Worm (Caenorhabditis elegans) whole organism, midembryonic: Measurements from ENCODE around the gene gsp-2.

ENCODE experiments used
- T22C8.4 ChIP-seq: fragments of 200-800 bp; sonication (Bioruptor generic); IDR thresholded peaks from 2 replicates; pipeline ENCODE4 v1.3.6; 2022; ENCODE audit warnings: missing genetic modification characterization, missing compliant biosample characterization
- cog-1 ChIP-seq: sonication (generic microtip); optimal IDR thresholded peaks from 2 replicates; lab custom pipeline; 2016; ENCODE audit warnings: missing genetic modification characterization, missing compliant biosample characterization
- flt-1 ChIP-seq: fragments of 200-800 bp; sonication (Bioruptor generic); IDR thresholded peaks from 2 replicates; pipeline ENCODE4 v1.3.6; 2022; ENCODE audit warnings: missing genetic modification characterization, missing compliant biosample characterization
- klf-2 ChIP-seq: fragments of 200-800 bp; sonication (Bioruptor generic); conservative IDR thresholded peaks from 2 replicates; pipeline ENCODE4 v1.3.6; 2022; ENCODE audit warnings: missing genetic modification reagents, missing genetic modification characterization, missing compliant biosample characterization
- med-1 ChIP-seq: sonication (generic microtip); optimal IDR thresholded peaks from 2 replicates; lab custom pipeline; 2017; ENCODE audit warnings: missing genetic modification characterization, mild to moderate bottlenecking, missing compliant biosample characterization, antibody characterized with exemption, missing genetic modification reagents; ENCODE audit not compliant: insufficient read depth
- ref-1 ChIP-seq: fragments of 200-800 bp; sonication (Bioruptor generic); conservative IDR thresholded peaks from 2 replicates; pipeline ENCODE4 v1.3.6; 2022; ENCODE audit warnings: missing genetic modification reagents, missing genetic modification characterization, missing compliant biosample characterization
- tab-1 ChIP-seq: fragments of 200-800 bp; sonication (Bioruptor generic); IDR thresholded peaks from 2 replicates; pipeline ENCODE4 v1.3.6; 2022; ENCODE audit warnings: missing genetic modification characterization, missing compliant biosample characterization
- ztf-23 ChIP-seq: fragments of 200-800 bp; sonication (Bioruptor generic); IDR thresholded peaks from 2 replicates; pipeline ENCODE4 v1.3.6; 2022; ENCODE audit warnings: missing genetic modification reagents, missing genetic modification characterization, missing compliant biosample characterization
- ztf-29 ChIP-seq: fragments of 200-800 bp; sonication (Bioruptor generic); IDR thresholded peaks from 2 replicates; pipeline ENCODE4 v1.3.6; 2022; ENCODE audit warnings: missing genetic modification reagents, missing genetic modification characterization, missing compliant biosample characterization

The gsp-2 gene

DNA sequence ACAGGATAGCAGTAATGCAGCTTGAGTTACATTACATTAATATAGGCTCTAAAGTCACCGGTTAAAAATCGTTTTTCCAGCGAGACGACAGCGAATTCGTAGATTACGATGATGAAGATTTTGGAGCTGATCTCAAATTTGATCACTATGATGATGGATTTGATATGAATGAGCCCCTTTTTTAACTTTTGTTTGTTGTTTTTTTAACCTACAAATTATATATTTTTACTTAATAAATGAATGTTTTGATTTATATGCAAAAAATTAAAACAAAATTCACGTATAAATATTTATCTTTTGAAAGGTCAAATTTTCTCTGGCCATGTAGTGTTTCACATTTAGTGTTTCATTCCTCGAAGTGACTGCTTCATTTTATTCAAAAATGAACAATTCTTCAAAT, 7.0 kb downstream of the gsp-2 start, which contains the start of gene F08F8.6:
TSS of gene F08F8.6 (plus strand) at position 301 of the 400 bp plus-strand sequence.
- no peak for TF ChIP-seq ztf-23
- TF ChIP-seq ref-1 (GFP tag; lab: Robert Waterston, UW): no peak
- TF ChIP-seq tab-1: no peak
- no peak for TF ChIP-seq med-1 (GFP tag; lab: Kevin White, UChicago)
- no peak for TF ChIP-seq ztf-29 (GFP tag; lab: Robert Waterston, UW)
- TF ChIP-seq cog-1: no peak
- TF ChIP-seq klf-2: no peak
- TF ChIP-seq flt-1: no peak
- TF ChIP-seq T22C8.4: no peak

DNA sequence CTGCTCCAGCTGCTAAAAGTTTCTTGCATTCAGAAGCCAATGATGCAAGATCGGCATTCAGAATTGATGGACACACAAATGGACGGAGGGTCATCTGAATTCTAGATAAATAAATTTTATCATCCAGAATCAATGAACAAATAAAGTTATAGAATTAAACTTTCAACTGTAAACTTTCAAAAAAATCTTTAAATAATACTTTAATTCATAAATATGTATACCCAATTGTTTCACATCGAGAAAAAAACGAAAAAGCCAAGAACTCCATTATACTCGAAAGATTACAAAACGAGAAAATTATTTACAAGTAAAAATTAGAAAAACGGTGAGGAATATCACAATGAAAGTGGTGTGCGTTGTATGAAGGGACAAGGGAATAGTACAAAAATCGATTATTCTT, 10.7 kb downstream of the gsp-2 start, which contains the start of gene F08F8.7:
TSS of gene F08F8.7 (minus strand) at position 101 of the 400 bp plus-strand sequence.
- TF ChIP-seq T22C8.4 (no peak), ztf-29 (GFP tag; lab: Robert Waterston, UW) (no peak), tab-1 (no peak), ref-1 (GFP tag; lab: Robert Waterston, UW) (no peak), klf-2 (no peak), med-1 (GFP tag; lab: Kevin White, UChicago) (no peak), flt-1 (no peak), cog-1 (no peak), ztf-23 (no peak)

DNA sequence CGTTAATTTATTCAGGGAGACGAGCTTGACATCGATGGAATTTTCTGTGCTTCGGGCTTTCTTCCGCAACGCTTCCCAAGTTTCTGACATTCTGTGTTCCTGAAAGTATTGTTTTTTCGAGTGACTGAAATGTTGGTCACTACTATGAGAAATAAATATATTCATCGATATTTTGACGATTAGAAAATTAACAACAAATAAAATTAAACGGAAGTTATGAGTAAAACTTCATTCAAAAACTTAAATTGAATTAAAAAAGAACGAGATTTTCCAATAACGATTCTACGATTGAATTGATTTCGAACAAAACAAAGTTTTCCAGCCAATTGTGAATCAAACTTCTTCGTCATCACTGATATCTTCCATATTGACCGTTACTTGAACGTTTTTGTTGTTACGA, 12.7 kb downstream of the gsp-2 start, which contains the start of gene gos-28:
TSS of gene gos-28 (minus strand) at position 101 of the 400 bp plus-strand sequence.
- no peak for TF ChIP-seq T22C8.4
- TF ChIP-seq med-1 (GFP tag; lab: Kevin White, UChicago): no peak
- TF ChIP-seq klf-2: no peak
- TF ChIP-seq ref-1 (GFP tag; lab: Robert Waterston, UW): no peak
- TF ChIP-seq ztf-29 (GFP tag; lab: Robert Waterston, UW): no peak
- TF ChIP-seq flt-1: no peak
- TF ChIP-seq cog-1: no peak
- no peak for TF ChIP-seq ztf-23
- no peak for TF ChIP-seq tab-1

DNA sequence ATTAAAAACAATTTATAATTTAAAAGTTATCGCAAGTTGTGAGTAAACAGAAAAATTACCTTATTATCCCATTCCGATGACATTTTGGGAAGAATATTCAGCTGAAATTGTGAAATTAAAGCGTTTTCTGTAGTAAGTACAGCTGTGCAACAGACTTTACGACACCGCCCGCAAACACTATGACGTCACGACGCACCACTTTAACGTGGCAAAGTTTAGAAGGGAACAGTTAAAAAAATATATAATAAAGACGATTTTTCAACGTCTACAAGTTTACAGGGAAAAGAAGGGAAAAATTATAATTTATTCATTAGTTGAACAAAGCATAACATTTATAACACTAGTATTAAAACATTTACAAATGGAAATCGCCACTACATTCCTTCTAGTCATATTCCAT, 17.5 kb downstream of the gsp-2 start, which contains the start of gene F08F8.9:
TSS of gene F08F8.9 (minus strand) at position 101 of the 400 bp plus-strand sequence.
- TF ChIP-seq med-1 (GFP tag; lab: Kevin White, UChicago): no peak
- TF ChIP-seq ztf-29 (GFP tag; lab: Robert Waterston, UW): no peak
- TF ChIP-seq ref-1 (GFP tag; lab: Robert Waterston, UW): no peak
- no peak for TF ChIP-seq tab-1
- no peak for TF ChIP-seq flt-1
- no peak for TF ChIP-seq cog-1
- TF ChIP-seq klf-2: no peak
- TF ChIP-seq T22C8.4: no peak
- no peak for TF ChIP-seq ztf-23

DNA sequence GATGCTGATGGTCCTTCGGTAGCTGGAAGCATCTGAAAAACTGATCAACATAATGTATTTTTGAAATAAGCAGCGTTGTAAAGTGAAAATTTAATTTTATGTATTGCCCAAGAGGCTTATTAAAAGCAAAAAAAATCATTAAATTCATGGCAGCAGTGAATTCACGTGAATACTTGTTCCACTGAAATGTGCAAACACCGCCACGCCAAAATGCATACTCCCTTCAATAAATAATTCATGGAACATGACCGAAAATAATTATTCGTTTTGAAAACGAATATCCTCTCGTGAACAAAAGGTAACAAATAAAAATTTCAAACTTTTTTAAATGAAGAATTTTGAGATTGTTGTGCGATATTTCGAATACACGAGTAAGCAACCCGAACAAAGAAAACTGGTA, 21.0 kb downstream of the gsp-2 start, which contains the start of gene F08F8.10:
TSS of gene F08F8.10 (minus strand) at position 38 of the 400 bp plus-strand sequence.
- TF ChIP-seq ref-1 (GFP tag; lab: Robert Waterston, UW) (no peak), tab-1 (no peak), med-1 (GFP tag; lab: Kevin White, UChicago) (no peak), cog-1 (peak; percentile 19), ztf-23 (peak; percentile 17; the same call in 1 of the 2 replicates), ztf-29 (GFP tag; lab: Robert Waterston, UW) (no peak), T22C8.4 (no peak)

DNA sequence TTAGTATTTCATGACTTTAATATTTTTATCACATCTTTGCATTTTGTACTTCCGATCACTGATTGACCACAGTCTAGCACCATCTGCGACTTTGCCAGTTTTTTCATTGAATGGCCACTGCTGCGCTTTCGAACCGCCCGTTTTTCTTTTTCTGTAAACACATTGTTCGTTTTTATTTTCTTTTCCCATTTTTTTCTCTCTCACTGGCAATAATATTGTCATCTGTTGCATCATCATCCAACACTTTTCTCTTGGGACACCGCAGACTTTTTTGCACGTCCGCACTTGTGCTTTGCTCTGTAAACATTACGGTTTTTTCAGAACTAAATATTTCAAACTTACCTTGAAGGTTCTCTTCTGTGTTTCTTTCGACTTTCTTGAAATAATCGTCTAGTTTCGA, 22.2 kb downstream of the gsp-2 start:
- TF ChIP-seq T22C8.4 (no peak), ztf-23 (no peak), klf-2 (no peak), ref-1 (GFP tag; lab: Robert Waterston, UW) (no peak), cog-1 (no peak), ztf-29 (GFP tag; lab: Robert Waterston, UW) (no peak), med-1 (GFP tag; lab: Kevin White, UChicago) (no peak), flt-1 (no peak), tab-1 (no peak)

DNA sequence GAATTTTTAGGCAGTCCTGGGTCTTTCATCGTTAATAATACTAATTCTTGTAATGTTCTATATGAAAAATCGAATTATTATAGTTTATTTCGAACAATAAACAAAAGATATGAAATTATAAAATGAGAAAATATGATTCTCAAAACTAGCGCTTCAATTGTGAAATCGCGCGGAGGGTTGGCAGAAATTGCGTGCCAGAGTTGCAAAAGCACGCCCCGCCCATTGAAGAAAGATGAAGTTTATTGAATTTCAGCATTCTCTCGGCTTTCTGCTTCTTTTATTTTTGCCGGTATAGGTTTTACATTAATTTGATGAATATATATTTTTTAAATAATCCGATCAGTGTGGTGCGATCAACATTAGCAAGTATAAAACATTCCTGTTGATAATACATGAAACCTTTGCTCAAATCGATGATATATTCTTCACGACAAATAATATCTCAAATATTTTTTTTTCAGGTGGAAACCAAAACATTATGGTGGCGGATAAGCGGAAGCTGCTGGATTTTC, 22.7 kb downstream of the gsp-2 start, which contains the start of the genes eco-1 and hmgr-1:
TSS of gene eco-1 (minus strand) at position 59 of the 512 bp plus-strand sequence.
TSS of gene hmgr-1 (plus strand) at position 462 of the 512 bp plus-strand sequence.
- TF ChIP-seq ztf-23 (0 out of 2 replicates have a peak, but pooled peaks have one; percentile 27), cog-1 (no peak)

DNA sequence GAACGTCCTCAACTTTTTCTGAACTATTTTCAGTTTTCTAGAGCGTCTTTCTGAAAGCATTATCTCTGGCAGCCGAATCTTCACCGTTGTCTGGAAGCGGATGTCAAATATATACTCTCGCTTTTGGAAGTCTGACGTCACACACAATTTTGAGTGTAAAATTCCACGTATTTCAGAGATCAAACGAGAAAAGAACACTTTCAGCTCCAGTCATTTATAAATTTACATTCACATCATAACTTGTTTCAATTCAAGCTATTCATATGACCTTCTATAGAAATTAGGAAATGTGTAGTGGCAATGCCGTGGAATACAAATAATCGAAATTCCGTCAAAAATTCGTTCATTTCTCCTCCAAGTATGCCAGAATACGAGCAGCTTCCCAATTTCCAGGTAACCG, 29.2 kb downstream of the gsp-2 start, which contains the start of gene F08F8.11:
TSS of gene F08F8.11 (plus strand) at position 301 of the 400 bp plus-strand sequence.
- TF ChIP-seq ref-1 (GFP tag; lab: Robert Waterston, UW): no peak

DNA sequence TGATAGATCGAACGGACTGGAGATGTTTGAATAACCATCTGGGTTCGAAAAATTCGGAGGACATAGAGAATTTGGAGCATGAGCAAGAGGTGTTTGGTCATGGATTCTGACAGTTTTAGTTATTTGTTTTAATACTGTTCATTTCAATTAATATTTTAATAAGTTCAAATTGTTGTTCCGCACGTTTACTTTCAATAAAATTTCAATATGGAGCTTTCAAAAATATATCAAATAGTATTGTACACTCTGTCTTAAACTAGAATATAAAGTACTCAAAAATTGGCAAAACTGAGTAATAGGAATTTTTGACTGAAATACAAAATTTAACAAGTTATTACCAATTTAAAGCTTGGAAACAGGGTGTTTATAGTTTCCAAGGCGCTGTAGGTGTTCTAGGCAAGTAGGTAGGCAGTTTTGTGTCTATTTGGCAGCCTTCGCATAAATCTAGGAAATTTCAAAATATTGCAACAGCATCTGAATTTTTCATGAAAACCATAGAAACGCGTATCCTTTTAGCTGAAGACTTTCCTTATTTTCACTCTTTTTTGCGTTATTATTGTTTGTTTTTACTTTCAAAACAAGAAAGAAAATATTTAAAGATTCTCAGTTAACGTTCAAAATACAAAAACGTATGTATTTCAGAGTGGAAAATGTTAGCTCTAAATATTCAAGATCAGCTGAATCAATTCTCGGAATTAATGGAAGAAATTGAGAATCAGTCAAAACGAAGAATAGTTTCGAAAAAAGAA, 30.8 kb downstream of the gsp-2 start, which contains the start of the genes T20B12.5 and T20B12.4:
TSS of gene T20B12.5 (minus strand) at position 101 of the 749 bp plus-strand sequence.
TSS of gene T20B12.4 (plus strand) at position 699 of the 749 bp plus-strand sequence.
- no peak for TF ChIP-seq klf-2

DNA sequence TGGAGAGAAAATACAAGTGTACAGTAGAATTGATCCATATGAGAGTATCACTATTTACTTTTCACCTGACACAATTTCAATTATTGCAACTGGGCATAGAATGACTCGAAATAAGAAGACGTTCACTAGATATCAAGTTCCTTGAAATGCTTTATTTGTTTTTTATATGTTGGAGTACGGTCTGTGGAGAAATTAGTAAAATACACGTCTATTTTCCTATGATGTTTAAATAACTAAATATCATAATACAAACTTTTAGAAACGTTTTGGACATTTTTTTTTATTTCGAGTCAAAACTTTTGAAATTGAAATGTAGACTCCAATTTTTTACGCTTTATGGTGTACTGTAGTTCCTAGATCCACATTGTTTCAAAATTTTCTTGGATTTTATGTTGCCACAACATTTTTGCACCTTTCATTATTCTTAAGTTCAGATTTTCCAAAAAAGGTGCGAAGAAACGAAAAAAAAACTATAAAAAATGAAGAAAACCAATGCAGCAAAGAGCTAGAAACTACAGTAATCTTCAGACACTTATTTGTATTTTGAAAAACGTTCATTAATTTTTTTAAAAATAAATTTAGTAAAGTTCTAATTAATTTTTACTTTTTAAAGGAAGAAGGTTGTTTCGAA, 33.1 kb downstream of the gsp-2 start:
- TF ChIP-seq ref-1 (GFP tag; lab: Robert Waterston, UW): no peak
- no peak for TF ChIP-seq flt-1
- TF ChIP-seq tab-1: no peak
- no peak for TF ChIP-seq T22C8.4
- TF ChIP-seq klf-2: no peak
- no peak for TF ChIP-seq med-1 (GFP tag; lab: Kevin White, UChicago)
- TF ChIP-seq cog-1: no peak
- no peak for TF ChIP-seq ztf-23
- no peak for TF ChIP-seq ztf-29 (GFP tag; lab: Robert Waterston, UW)
